Worm (Caenorhabditis elegans) whole organism, young adult: ENCODE results near the gene madf-3.

Experiments used
- T26A5.8 ChIP-seq: sonication (generic microtip); optimal IDR thresholded peaks from 2 replicates; lab custom pipeline; 2016; ENCODE audit warnings: missing genetic modification characterization, missing compliant biosample characterization
- egrh-3 ChIP-seq: fragments of 200-800 bp; sonication (Bioruptor generic); IDR thresholded peaks from 2 replicates; pipeline ENCODE4 v1.3.6; 2022; ENCODE audit warnings: missing genetic modification reagents, missing genetic modification characterization, missing compliant biosample characterization
- snpc-4 ChIP-seq, 5 experiments: fragments of 150-350 bp in 1 of 5; sonication (generic microtip) in 4 of 5; optimal IDR thresholded peaks; 2 replicates each; lab custom pipeline; 2014 to 2018; ENCODE audit warnings: missing genetic modification characterization in 5 of 5, missing biosample characterization in 3 of 5, antibody characterized with exemption in 2 of 5, mild to moderate bottlenecking in 2 of 5, missing compliant biosample characterization in 2 of 5, missing genotype in 2 of 5, moderate library complexity in 2 of 5, missing genetic modification reagents in 1 of 5
- xnd-1 ChIP-seq: sonication (generic microtip); optimal IDR thresholded peaks from 2 replicates; lab custom pipeline; 2016; ENCODE audit warnings: missing genotype, missing genetic modification reagents, missing genetic modification characterization, missing compliant biosample characterization

ce11 chrII:4328716-4329115 lies 5.8 kb upstream of the madf-3 start, which contains the start of gene H20J04.4:
- TF ChIP-seq snpc-4 (GFP tag; optimal IDR thresholded peaks at IDR 0.05; lab: Kevin White, UChicago) (no peak), snpc-4 (tag; optimal IDR thresholded peaks at IDR 0.05; lab: Kevin White, UChicago) (no peak), egrh-3 (no peak), T26A5.8 (tag; lab: Kevin White, UChicago) (no peak), xnd-1 (tag; lab: Kevin White, UChicago) (no peak)
